Worm (Caenorhabditis elegans): Measurements from ENCODE around the gene twk-17.
A peak's percentile ranks its signal among the peaks of the same experiment; 100 is the strongest.

Gene twk-17

ce11 chrX:7607982-7608381 is at the start of gene twk-17:
Gene twk-17, minus strand, starts transcription at chrX:7608082.
- no peak for TF ChIP-seq ham-2 (GFP tag; optimal IDR thresholded peaks at IDR 0.05)
- no peak for TF ChIP-seq sptf-1 (tag; optimal IDR thresholded peaks at IDR 0.05)
- TF ChIP-seq ces-1 (GFP tag; optimal IDR thresholded peaks at IDR 0.05): no peak
- TF ChIP-seq blmp-1 (tag; optimal IDR thresholded peaks at IDR 0.05): no peak
- TF ChIP-seq flh-1 (GFP tag; optimal IDR thresholded peaks at IDR 0.05): no peak
- TF ChIP-seq ceh-43 (GFP tag; optimal IDR thresholded peaks at IDR 0.05): no peak
- no peak for TF ChIP-seq mab-5 (tag; optimal IDR thresholded peaks at IDR 0.05)

ce11 chrX:7656875-7657274 is 49.0 kb upstream of the twk-17 start, which contains the start of gene F27D9.12:
Gene F27D9.12, minus strand, starts transcription at chrX:7656975.
- TF ChIP-seq unc-39 (tag; optimal IDR thresholded peaks at IDR 0.05) (no peak), elt-3 (tag; optimal IDR thresholded peaks at IDR 0.05) (no peak), tbx-8 (GFP tag; optimal IDR thresholded peaks at IDR 0.05) (no peak), pha-4 (tag; optimal IDR thresholded peaks at IDR 0.05) (no peak), ceh-83 (GFP tag; optimal IDR thresholded peaks at IDR 0.05) (no peak)

DNA sequence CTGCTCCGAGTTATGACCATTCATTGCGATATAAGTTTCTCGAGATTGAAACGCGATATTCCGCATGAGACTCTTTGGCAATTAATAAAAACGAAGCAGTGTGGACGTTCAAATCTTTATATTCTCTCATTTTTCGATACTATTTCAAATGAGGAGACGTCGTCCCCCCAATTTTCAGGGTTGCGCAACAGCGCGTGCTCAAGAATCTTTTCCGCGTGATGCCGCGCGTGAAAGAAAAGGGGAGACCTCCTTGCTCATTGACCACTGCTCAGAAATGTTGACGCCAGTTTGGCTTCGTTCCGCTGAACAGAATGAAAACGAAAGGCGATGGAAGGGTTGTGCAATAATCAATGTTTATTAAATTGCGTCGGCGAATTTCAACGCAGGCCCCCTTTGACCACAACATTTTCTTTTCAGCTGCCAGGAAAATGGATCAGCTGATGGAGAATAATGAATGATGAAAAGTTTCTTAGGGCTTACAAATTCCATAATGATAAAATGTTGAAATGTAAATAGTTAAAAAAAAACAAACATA is 47.7 kb upstream of the twk-17 start:
- no peak for TF ChIP-seq mab-5 (tag; optimal IDR thresholded peaks at IDR 0.05)
- TF ChIP-seq ces-1 (GFP tag; optimal IDR thresholded peaks at IDR 0.05): peak; percentile 79
- TF ChIP-seq zip-8 (tag; optimal IDR thresholded peaks at IDR 0.05): peak; percentile 46

- TF ChIP-seq lsy-2 (tag; optimal IDR thresholded peaks at IDR 0.05) (no peak), lin-32 (GFP tag; optimal IDR thresholded peaks at IDR 0.05) (no peak), mab-5 (tag; optimal IDR thresholded peaks at IDR 0.05) (no peak), ces-1 (GFP tag; optimal IDR thresholded peaks at IDR 0.05) (peak; percentile 32), hlh-1 (tag; optimal IDR thresholded peaks at IDR 0.05) (no peak), unc-120 (tag; optimal IDR thresholded peaks at IDR 0.05; ENCODE audit: poor library complexity, severe bottlenecking) (peak; percentile 25)
These were observed 46.0 kb upstream of the twk-17 start for ce11 chrX:7653708-7654390.

- no peak for TF ChIP-seq flh-1 (GFP tag; optimal IDR thresholded peaks at IDR 0.05)
- no peak for TF ChIP-seq nhr-28 (tag; optimal IDR thresholded peaks at IDR 0.05)
- TF ChIP-seq ces-1 (GFP tag; optimal IDR thresholded peaks at IDR 0.05): no peak
- TF ChIP-seq elt-3 (tag; optimal IDR thresholded peaks at IDR 0.05): no peak
- TF ChIP-seq lsy-2 (tag; optimal IDR thresholded peaks at IDR 0.05): no peak
These were observed 44.4 kb upstream of the twk-17 start for ce11 chrX:7652308-7652707.

ce11 chrX:7651219-7651958 is 43.5 kb upstream of the twk-17 start:
- TF ChIP-seq lin-13 (tag; optimal IDR thresholded peaks at IDR 0.05): peak; percentile 25
- TF ChIP-seq ces-1 (GFP tag; optimal IDR thresholded peaks at IDR 0.05): peak; percentile 86
- TF ChIP-seq unc-120 (tag; optimal IDR thresholded peaks at IDR 0.05; ENCODE audit: poor library complexity, severe bottlenecking): peak; percentile 64
- peak; percentile 73 for TF ChIP-seq zip-8 (tag; optimal IDR thresholded peaks at IDR 0.05)
- peak; percentile 38 for TF ChIP-seq mls-2 (tag; optimal IDR thresholded peaks at IDR 0.05)
- TF ChIP-seq bed-3 (GFP tag; optimal IDR thresholded peaks at IDR 0.05): peak; percentile 27
- no peak for TF ChIP-seq nhr-2 (tag; optimal IDR thresholded peaks at IDR 0.05)
- TF ChIP-seq lsy-2 (tag; optimal IDR thresholded peaks at IDR 0.05): no peak

ce11 chrX:7645313-7645712 is 37.4 kb upstream of the twk-17 start, which contains the start of gene F26A10.2:
Gene F26A10.2, minus strand, starts transcription at chrX:7645413.
- TF ChIP-seq unc-39 (tag; optimal IDR thresholded peaks at IDR 0.05) (no peak), elt-1 (tag; optimal IDR thresholded peaks at IDR 0.05; ENCODE audit: borderline replicate concordance, insufficient read depth) (no peak), nhr-2 (tag; optimal IDR thresholded peaks at IDR 0.05) (no peak), nhr-237 (tag; optimal IDR thresholded peaks at IDR 0.05) (no peak), drap-1 (GFP tag; optimal IDR thresholded peaks at IDR 0.05) (no peak), pha-4 (tag; optimal IDR thresholded peaks at IDR 0.05) (no peak), blmp-1 (tag; optimal IDR thresholded peaks at IDR 0.05) (no peak), mab-5 (tag; optimal IDR thresholded peaks at IDR 0.05) (no peak), hlh-1 (tag; optimal IDR thresholded peaks at IDR 0.05) (no peak), bed-3 (GFP tag; optimal IDR thresholded peaks at IDR 0.05) (no peak), nhr-12 (tag; optimal IDR thresholded peaks at IDR 0.05) (no peak), flh-1 (GFP tag; optimal IDR thresholded peaks at IDR 0.05) (no peak)
